Worm (Caenorhabditis elegans): ENCODE data around the gene C34C12.1.

DNA sequence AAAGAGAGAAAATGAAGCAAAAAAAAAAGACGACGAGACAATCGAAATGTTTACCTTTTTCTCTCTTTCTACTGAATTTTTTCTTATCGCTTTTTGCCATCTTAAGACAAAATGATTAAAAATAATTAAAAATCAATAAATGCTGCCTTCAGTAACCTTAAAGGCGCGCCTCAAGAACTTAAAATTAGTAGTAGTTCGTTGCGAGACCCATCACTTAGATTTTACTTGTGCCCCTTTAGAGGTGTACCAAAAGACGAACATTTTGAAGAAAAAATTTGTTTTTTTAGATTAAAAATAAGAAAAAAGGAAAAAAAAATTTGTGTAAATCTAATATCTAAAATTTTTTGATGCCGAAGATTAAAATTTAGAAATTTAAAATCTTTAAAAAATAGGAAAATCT lies 16.8 kb downstream of the C34C12.1 start:
- TF ChIP-seq ama-1 (optimal IDR thresholded peaks at IDR 0.05) (no peak), nhr-11 (tag; optimal IDR thresholded peaks at IDR 0.05) (no peak), ceh-45 (GFP tag; IDR thresholded peaks at IDR 0.05) (no peak), ceh-14 (tag; optimal IDR thresholded peaks at IDR 0.05) (no peak), pat-9 (tag; optimal IDR thresholded peaks at IDR 0.05) (no peak), ceh-6 (GFP tag; optimal IDR thresholded peaks at IDR 0.05) (no peak), unc-55 (GFP tag; optimal IDR thresholded peaks at IDR 0.05) (no peak), pha-4 (tag; optimal IDR thresholded peaks at IDR 0.05) (no peak), lin-11 (tag; optimal IDR thresholded peaks at IDR 0.05) (no peak), fkh-10 (GFP tag; optimal IDR thresholded peaks at IDR 0.05) (no peak), dve-1 (tag; optimal IDR thresholded peaks at IDR 0.05) (no peak), K09A11.1 (tag; optimal IDR thresholded peaks at IDR 0.05; ENCODE audit: insufficient read depth) (no peak), hlh-6 (tag; optimal IDR thresholded peaks at IDR 0.05) (no peak), pros-1 (tag; optimal IDR thresholded peaks at IDR 0.05) (no peak)

Measured in whole organism, late embryonic.